Worm (Caenorhabditis elegans) whole organism, young adult: ENCODE data around the gene kin-5.

ENCODE experiments used
- F57A8.1 ChIP-seq: fragments of 200-800 bp; sonication (Bioruptor generic); optimal IDR thresholded peaks from 2 replicates; lab custom pipeline; 2018; ENCODE audit warnings: mild to moderate bottlenecking, missing genetic modification characterization, moderate library complexity, missing compliant biosample characterization
- akir-1 ChIP-seq: fragments of 200-800 bp; sonication (Bioruptor generic); optimal IDR thresholded peaks from 2 replicates; lab custom pipeline; 2018; ENCODE audit warnings: mild to moderate bottlenecking, missing genetic modification characterization, moderate library complexity, missing compliant biosample characterization
- ama-1 ChIP-seq, 3 experiments: fragments of 150-350 bp in 1 of 3; sonication (generic microtip) in 2 of 3; optimal IDR thresholded peaks; 2 replicates each; lab custom pipeline; 2014 to 2018; ENCODE audit warnings: missing biosample characterization in 2 of 3, missing genetic modification characterization in 2 of 3, missing genetic modification reagents in 2 of 3
- aptf-3 ChIP-seq: fragments of 200-800 bp; sonication (Bioruptor generic); IDR thresholded peaks from 2 replicates; pipeline ENCODE4 v1.3.6; 2022; ENCODE audit warnings: missing genetic modification characterization, missing compliant biosample characterization
- athp-1 ChIP-seq: sonication (generic microtip); optimal IDR thresholded peaks from 2 replicates; lab custom pipeline; 2017; ENCODE audit warnings: mild to moderate bottlenecking, missing genetic modification characterization, missing compliant biosample characterization
- attf-6 ChIP-seq: fragments of 200-800 bp; sonication (Bioruptor generic); IDR thresholded peaks from 2 replicates; pipeline ENCODE4 v1.3.6; 2022; ENCODE audit warnings: missing genetic modification reagents, missing genetic modification characterization, missing compliant biosample characterization
- ceh-79 ChIP-seq: sonication (generic microtip); optimal IDR thresholded peaks from 2 replicates; lab custom pipeline; 2017; ENCODE audit warnings: mild to moderate bottlenecking, missing genetic modification characterization, missing compliant biosample characterization
- nfya-1 ChIP-seq: sonication (generic microtip); optimal IDR thresholded peaks from 2 replicates; lab custom pipeline; 2017; ENCODE audit warnings: antibody characterized with exemption, missing compliant biosample characterization, missing genetic modification characterization, borderline replicate concordance; ENCODE audit not compliant: insufficient read depth
- snpc-4 ChIP-seq, 5 experiments: fragments of 150-350 bp in 1 of 5; sonication (generic microtip) in 4 of 5; optimal IDR thresholded peaks; 2 replicates each; lab custom pipeline; 2014 to 2018; ENCODE audit warnings: missing genetic modification characterization in 5 of 5, missing biosample characterization in 3 of 5, antibody characterized with exemption in 2 of 5, mild to moderate bottlenecking in 2 of 5, missing compliant biosample characterization in 2 of 5, missing genotype in 2 of 5, moderate library complexity in 2 of 5, missing genetic modification reagents in 1 of 5
- tlf-1 ChIP-seq: fragments of 200-800 bp; sonication (Bioruptor generic); optimal IDR thresholded peaks from 2 replicates; lab custom pipeline; 2018; ENCODE audit warnings: mild to moderate bottlenecking, missing genetic modification characterization, missing compliant biosample characterization
- unc-130 ChIP-seq: sonication (generic microtip); optimal IDR thresholded peaks from 2 replicates; lab custom pipeline; 2016; ENCODE audit warnings: missing genetic modification reagents, missing genetic modification characterization, missing compliant biosample characterization

- no peak for TF ChIP-seq athp-1 (tag; lab: Kevin White, UChicago)
- no peak for TF ChIP-seq attf-6 (GFP tag; lab: Robert Waterston, UW)
- TF ChIP-seq F57A8.1, result no peak
- no peak for TF ChIP-seq akir-1 (GFP tag; lab: Kevin White, UChicago)
- TF ChIP-seq snpc-4 (GFP tag; optimal IDR thresholded peaks at IDR 0.05; lab: Kevin White, UChicago), result no peak
- TF ChIP-seq snpc-4 (tag; optimal IDR thresholded peaks at IDR 0.05; lab: Kevin White, UChicago), result no peak
- TF ChIP-seq ceh-79 (tag; lab: Kevin White, UChicago), result no peak
- no peak for TF ChIP-seq tlf-1 (GFP tag; lab: Kevin White, UChicago)
- no peak for TF ChIP-seq nfya-1
- TF ChIP-seq ama-1 (optimal IDR thresholded peaks at IDR 0.05; lab: Kevin White, UChicago), result no peak
- no peak for TF ChIP-seq ama-1 (GFP tag; optimal IDR thresholded peaks at IDR 0.05; lab: Kevin White, UChicago)
- no peak for TF ChIP-seq unc-130 (GFP tag; lab: Kevin White, UChicago)
- TF ChIP-seq aptf-3, result no peak
Measured at ce11 chrIV:10007758-10008157, 38.8 kb upstream of the kin-5 start.
